Fruit fly (Drosophila melanogaster) whole organism, embryonic: Measurements from ENCODE around the gene CG11263.

Experiments
- Ada2b ChIP-seq: fragments of 200-800 bp; sonication (Bioruptor generic); IDR thresholded peaks from 2 replicates; pipeline ENCODE4 v1.3.6; 2022; ENCODE audit warnings: missing biosample characterization, missing genetic modification characterization
- CG10321 ChIP-seq: fragments of 200-800 bp; sonication (Bioruptor generic); IDR thresholded peaks from 2 replicates; pipeline ENCODE4 v1.3.6; 2022; ENCODE audit warnings: missing biosample characterization, missing genetic modification characterization
- CG10654 ChIP-seq: fragments of 200-800 bp; sonication (Bioruptor generic); optimal IDR thresholded peaks from 2 replicates; lab custom pipeline; 2016; ENCODE audit warnings: missing biosample characterization, missing genetic modification characterization
- CG10979 ChIP-seq: fragments of 200-800 bp; sonication (Bioruptor generic); optimal IDR thresholded peaks from 2 replicates; lab custom pipeline; 2018; ENCODE audit warnings: missing biosample characterization, mild to moderate bottlenecking, missing genetic modification characterization, moderate library complexity
- CG11504 ChIP-seq: fragments of 200-800 bp; sonication (Bioruptor generic); optimal IDR thresholded peaks from 3 replicates; lab custom pipeline; 2019; ENCODE audit warnings: missing biosample characterization, mild to moderate bottlenecking, missing genetic modification characterization, moderate library complexity
- CG12659 ChIP-seq: fragments of 200-800 bp; sonication (Bioruptor generic); optimal IDR thresholded peaks from 3 replicates; lab custom pipeline; 2017; ENCODE audit warnings: mild to moderate bottlenecking, missing biosample characterization, missing genetic modification reagents, missing genetic modification characterization
- CG13287 ChIP-seq: fragments of 200-800 bp; sonication (Bioruptor generic); IDR thresholded peaks from 2 replicates; pipeline ENCODE4 v1.3.6; 2022; ENCODE audit warnings: missing biosample characterization, missing genetic modification characterization; ENCODE audit not compliant: partially characterized antibody
- CG15073 ChIP-seq: fragments of 200-800 bp; sonication (Bioruptor generic); optimal IDR thresholded peaks from 2 replicates; lab custom pipeline; 2016; ENCODE audit warnings: missing biosample characterization, missing genetic modification characterization
- CG15269 ChIP-seq: fragments of 200-800 bp; sonication (Bioruptor generic); optimal IDR thresholded peaks from 2 replicates; lab custom pipeline; 2018; ENCODE audit warnings: missing biosample characterization, mild to moderate bottlenecking, missing genetic modification characterization, moderate library complexity
- CG16815 ChIP-seq: fragments of 200-800 bp; sonication (Bioruptor generic); optimal IDR thresholded peaks from 3 replicates; lab custom pipeline; 2017; ENCODE audit warnings: missing biosample characterization, mild to moderate bottlenecking, missing genetic modification characterization
- CG17385 ChIP-seq: fragments of 200-800 bp; sonication (Bioruptor generic); optimal IDR thresholded peaks from 3 replicates; lab custom pipeline; 2018; ENCODE audit warnings: missing biosample characterization, mild to moderate bottlenecking, missing genetic modification characterization
- CG18764 ChIP-seq: fragments of 200-800 bp; sonication (Bioruptor generic); optimal IDR thresholded peaks from 3 replicates; lab custom pipeline; 2016; ENCODE audit warnings: missing biosample characterization, missing genetic modification characterization
- CG2199 ChIP-seq: fragments of 200-800 bp; sonication (Bioruptor generic); IDR thresholded peaks from 3 replicates; pipeline ENCODE4 v1.3.6; 2022; ENCODE audit warnings: missing biosample characterization, missing genetic modification characterization
- CG33557 ChIP-seq: fragments of 200-800 bp; sonication (Bioruptor generic); optimal IDR thresholded peaks from 2 replicates; lab custom pipeline; 2019; ENCODE audit warnings: missing biosample characterization, mild to moderate bottlenecking, missing genetic modification characterization, moderate library complexity
- CG5180 ChIP-seq: fragments of 200-800 bp; sonication (Bioruptor generic); optimal IDR thresholded peaks from 3 replicates; lab custom pipeline; 2017; ENCODE audit warnings: missing biosample characterization, missing genetic modification characterization, mild to moderate bottlenecking, moderate library complexity, missing genetic modification reagents
- CG6689 ChIP-seq: fragments of 200-800 bp; sonication (Bioruptor generic); IDR thresholded peaks from 2 replicates; pipeline ENCODE4 v1.3.6; 2022; ENCODE audit warnings: missing biosample characterization, missing genetic modification characterization
- CG7987 ChIP-seq: fragments of 200-800 bp; sonication (Bioruptor generic); optimal IDR thresholded peaks from 2 replicates; lab custom pipeline; 2018; ENCODE audit warnings: missing biosample characterization, mild to moderate bottlenecking, missing genetic modification characterization, moderate library complexity
- CG9437 ChIP-seq: fragments of 200-800 bp; sonication (Bioruptor generic); optimal IDR thresholded peaks from 2 replicates; lab custom pipeline; 2018; ENCODE audit warnings: missing biosample characterization, mild to moderate bottlenecking, missing genetic modification characterization
- CG9727 ChIP-seq: fragments of 200-800 bp; sonication (Bioruptor generic); optimal IDR thresholded peaks from 3 replicates; lab custom pipeline; 2017; ENCODE audit warnings: missing biosample characterization, mild to moderate bottlenecking, missing genetic modification characterization
- CTCF ChIP-seq: fragments of 200-800 bp; sonication (Bioruptor generic); optimal IDR thresholded peaks from 2 replicates; lab custom pipeline; 2017; ENCODE audit warnings: missing biosample characterization, mild to moderate bottlenecking, missing genetic modification characterization, moderate library complexity
- Deaf1 ChIP-seq: fragments of 200-800 bp; optimal IDR thresholded peaks from 3 replicates; lab custom pipeline; 2019; ENCODE audit warnings: missing biosample characterization, mild to moderate bottlenecking, missing genetic modification characterization, moderate library complexity
- Fer2 ChIP-seq: fragments of 200-800 bp; sonication (Bioruptor generic); optimal IDR thresholded peaks from 2 replicates; lab custom pipeline; 2018; ENCODE audit warnings: missing biosample characterization, mild to moderate bottlenecking, missing genetic modification characterization, moderate library complexity
- HHEX ChIP-seq: fragments of 200-800 bp; sonication (Bioruptor generic); optimal IDR thresholded peaks from 3 replicates; lab custom pipeline; 2017; ENCODE audit warnings: missing biosample characterization, mild to moderate bottlenecking, missing genetic modification characterization, missing genetic modification reagents
- HLH3B ChIP-seq: fragments of 200-800 bp; sonication (Bioruptor generic); IDR thresholded peaks from 2 replicates; pipeline ENCODE4 v1.3.6; 2022; ENCODE audit warnings: missing biosample characterization, missing genetic modification characterization
- HLHmδ ChIP-seq: fragments of 200-800 bp; sonication (Bioruptor generic); optimal IDR thresholded peaks from 2 replicates; lab custom pipeline; 2018; ENCODE audit warnings: missing biosample characterization, mild to moderate bottlenecking, missing genetic modification characterization, moderate library complexity
- HmgD ChIP-seq: fragments of 200-800 bp; sonication (Bioruptor generic); optimal IDR thresholded peaks from 3 replicates; lab custom pipeline; 2016; ENCODE audit warnings: missing biosample characterization, missing genetic modification characterization
- MBD-R2 ChIP-seq: fragments of 200-800 bp; sonication (Bioruptor generic); IDR thresholded peaks from 2 replicates; pipeline ENCODE4 v1.3.6; 2022; ENCODE audit warnings: missing biosample characterization, missing genetic modification characterization
- MESR4 ChIP-seq: fragments of 200-800 bp; sonication (Bioruptor generic); optimal IDR thresholded peaks from 2 replicates; lab custom pipeline; 2018; ENCODE audit warnings: missing biosample characterization, mild to moderate bottlenecking, missing genetic modification characterization, moderate library complexity
- NK7.1 ChIP-seq: fragments of 200-800 bp; sonication (Bioruptor generic); optimal IDR thresholded peaks from 3 replicates; lab custom pipeline; 2016; ENCODE audit warnings: missing biosample characterization, missing genetic modification characterization
- Nf-YB ChIP-seq: fragments of 200-800 bp; sonication (Bioruptor generic); optimal IDR thresholded peaks from 3 replicates; lab custom pipeline; 2019; ENCODE audit warnings: missing biosample characterization, mild to moderate bottlenecking, missing genetic modification characterization, moderate library complexity
- Side ChIP-seq: fragments of 200-800 bp; sonication (Bioruptor generic); optimal IDR thresholded peaks from 2 replicates; lab custom pipeline; 2016; ENCODE audit warnings: missing biosample characterization, missing genetic modification characterization
- Sry-β ChIP-seq: fragments of 200-800 bp; sonication (Bioruptor generic); optimal IDR thresholded peaks from 2 replicates; lab custom pipeline; 2018; ENCODE audit warnings: missing biosample characterization, mild to moderate bottlenecking, missing genetic modification characterization, moderate library complexity
- Xrp1 ChIP-seq: fragments of 200-800 bp; sonication (Bioruptor generic); IDR thresholded peaks from 2 replicates; pipeline ENCODE4 v1.3.6; 2022; ENCODE audit warnings: missing biosample characterization, missing genetic modification characterization
- crc ChIP-seq: fragments of 200-800 bp; sonication (Bioruptor generic); optimal IDR thresholded peaks from 2 replicates; lab custom pipeline; 2016; ENCODE audit warnings: missing biosample characterization, missing genetic modification characterization
- croc ChIP-seq: fragments of 200-800 bp; sonication (Bioruptor generic); conservative IDR thresholded peaks from 3 replicates; pipeline ENCODE4 v1.3.6; 2022; ENCODE audit warnings: missing biosample characterization, missing genetic modification characterization
- en ChIP-seq: fragments of 200-800 bp; sonication (Bioruptor generic); optimal IDR thresholded peaks from 2 replicates; lab custom pipeline; 2016; ENCODE audit warnings: missing biosample characterization, missing genetic modification characterization
- grau ChIP-seq: fragments of 200-800 bp; optimal IDR thresholded peaks from 3 replicates; lab custom pipeline; 2019; ENCODE audit warnings: missing biosample characterization, mild to moderate bottlenecking, missing genetic modification characterization, moderate library complexity
- gt ChIP-seq: fragments of 200-800 bp; sonication (Bioruptor generic); IDR thresholded peaks from 2 replicates; pipeline ENCODE4 v1.3.6; 2022; ENCODE audit warnings: missing biosample characterization, missing genetic modification characterization
- kay ChIP-seq: fragments of 200-800 bp; sonication (Bioruptor generic); optimal IDR thresholded peaks from 2 replicates; lab custom pipeline; 2016; ENCODE audit warnings: missing biosample characterization, missing genetic modification characterization
- pb ChIP-seq: fragments of 200-800 bp; sonication (Bioruptor generic); optimal IDR thresholded peaks from 3 replicates; lab custom pipeline; 2016; ENCODE audit warnings: missing biosample characterization, missing genetic modification characterization
- peb ChIP-seq: fragments of 200-800 bp; sonication (Bioruptor generic); IDR thresholded peaks from 2 replicates; pipeline ENCODE4 v1.3.6; 2022; ENCODE audit warnings: missing biosample characterization, missing genetic modification characterization
- psq ChIP-seq: fragments of 200-800 bp; sonication (Bioruptor generic); optimal IDR thresholded peaks from 2 replicates; lab custom pipeline; 2017; ENCODE audit warnings: missing biosample characterization, missing genetic modification characterization
- ranshi ChIP-seq: fragments of 200-800 bp; sonication (Bioruptor generic); IDR thresholded peaks from 2 replicates; pipeline ENCODE4 v1.3.6; 2022; ENCODE audit warnings: missing biosample characterization, missing genetic modification characterization
- toy ChIP-seq: fragments of 200-800 bp; sonication (Bioruptor generic); IDR thresholded peaks from 2 replicates; pipeline ENCODE4 v1.3.6; 2022; ENCODE audit warnings: missing biosample characterization, missing genetic modification characterization
- trh ChIP-seq: fragments of 200-800 bp; sonication (Bioruptor generic); optimal IDR thresholded peaks from 2 replicates; lab custom pipeline; 2016; ENCODE audit warnings: missing biosample characterization, missing genetic modification characterization
- unpg ChIP-seq: fragments of 200-800 bp; sonication (Bioruptor generic); optimal IDR thresholded peaks from 3 replicates; lab custom pipeline; 2018; ENCODE audit warnings: missing biosample characterization, mild to moderate bottlenecking, missing genetic modification characterization, moderate library complexity
- wor ChIP-seq: fragments of 200-800 bp; sonication (Bioruptor generic); IDR thresholded peaks from 2 replicates; pipeline ENCODE4 v1.3.6; 2022; ENCODE audit warnings: missing biosample characterization, missing genetic modification characterization
- zfh1 ChIP-seq: fragments of 200-800 bp; sonication (Bioruptor generic); IDR thresholded peaks from 3 replicates; pipeline ENCODE4 v1.3.6; 2022; ENCODE audit warnings: missing biosample characterization, missing genetic modification characterization
- zfh2 ChIP-seq: fragments of 200-800 bp; sonication (Bioruptor generic); optimal IDR thresholded peaks from 2 replicates; lab custom pipeline; 2016; ENCODE audit warnings: missing biosample characterization, missing genetic modification characterization

Gene CG11263

dm6 chr3L:13041292-13042067 lies 34.9 kb downstream of the CG11263 start, which contains the start of gene RpS4 (continued):
- TF ChIP-seq peb (GFP tag; lab: Robert Waterston, UW) (peak; percentile 48; the same call in 1 of the 2 replicates), Sry-β (peak; percentile 71), Fer2 (tag; lab: Kevin White, UChicago) (peak; percentile 81), CG17385 (GFP tag; lab: Kevin White, UChicago) (peak; percentile 92), ranshi (GFP tag; lab: Robert Waterston, UW) (peak; percentile 80), croc (GFP tag; lab: Robert Waterston, UW) (peak; percentile 56), CG9727 (GFP tag; lab: Kevin White, UChicago) (peak; percentile 93), NK7.1 (GFP tag; lab: Kevin White, UChicago) (peak; percentile 87), CG7987 (GFP tag; lab: Kevin White, UChicago) (peak; percentile 99), CG15073 (GFP tag; lab: Kevin White, UChicago) (no peak), CG2199 (GFP tag; lab: Robert Waterston, UW) (peak; percentile 86; the same call in 2 of the 3 replicates), MESR4 (peak; percentile 100), Deaf1 (tag; lab: Kevin White, UChicago) (peak; percentile 44), CTCF (GFP tag; lab: Kevin White, UChicago) (peak; percentile 71), toy (GFP tag; lab: Robert Waterston, UW) (peak; percentile 72; the same call in 1 of the 2 replicates), pb (peak; percentile 92), CG10654 (GFP tag; lab: Kevin White, UChicago) (peak; percentile 74), Side (GFP tag; lab: Kevin White, UChicago) (peak; percentile 90), CG11504 (peak; percentile 74), Nf-YB (GFP tag; lab: Kevin White, UChicago) (peak; percentile 68), CG12659 (GFP tag; lab: Kevin White, UChicago) (peak; percentile 95), CG10979 (peak; percentile 73), CG16815 (GFP tag; lab: Kevin White, UChicago) (peak; percentile 60), HLHmδ (GFP tag; lab: Kevin White, UChicago) (peak; percentile 100), HmgD (GFP tag; lab: Kevin White, UChicago) (peak; percentile 70), CG13287 (GFP tag; lab: Robert Waterston, UW) (peak; percentile 33; the same call in 1 of the 2 replicates), CG6689 (GFP tag; lab: Robert Waterston, UW) (peak; percentile 65), kay (GFP tag; lab: Kevin White, UChicago) (peak; percentile 39), CG10321 (peak; percentile 69; the same call in 1 of the 2 replicates), MBD-R2 (peak; percentile 51), unpg (GFP tag; lab: Kevin White, UChicago) (peak; percentile 91), HHEX (GFP tag; lab: Kevin White, UChicago) (peak; percentile 96), CG15269 (tag; lab: Kevin White, UChicago) (peak; percentile 85), grau (tag; lab: Kevin White, UChicago) (peak; percentile 76), psq (peak; percentile 64), zfh1 (GFP tag; lab: Robert Waterston, UW) (peak; percentile 92), crc (GFP tag; lab: Kevin White, UChicago) (peak; percentile 72), Xrp1 (GFP tag; lab: Robert Waterston, UW) (peak; percentile 36; the same call in 1 of the 2 replicates), CG18764 (peak; percentile 69), Ada2b (peak; percentile 53), gt (GFP tag; lab: Robert Waterston, UW) (peak; percentile 62; the same call in 1 of the 2 replicates), wor (GFP tag; lab: Robert Waterston, UW) (no peak), CG33557 (GFP tag; lab: Kevin White, UChicago) (peak; percentile 90), HLH3B (GFP tag; lab: Robert Waterston, UW) (peak; percentile 79), zfh2 (GFP tag; lab: Kevin White, UChicago) (peak; percentile 80), CG9437 (GFP tag; lab: Kevin White, UChicago) (peak; percentile 75), trh (peak; percentile 68), CG5180 (GFP tag; lab: Kevin White, UChicago) (peak; percentile 82), en (GFP tag; lab: Kevin White, UChicago) (peak; percentile 82)
